Fruit fly (Drosophila melanogaster): ENCODE results near the gene EMC1.

- no peak for TF ChIP-seq CG6808 (GFP tag; optimal IDR thresholded peaks at IDR 0.05)
- no peak for TF ChIP-seq CG15336 (GFP tag; IDR thresholded peaks at IDR 0.05)
- TF ChIP-seq spab (GFP tag; optimal IDR thresholded peaks at IDR 0.05), result no peak
- TF ChIP-seq CG6854 (GFP tag; optimal IDR thresholded peaks at IDR 0.05), result no peak
- TF ChIP-seq Eip93F (GFP tag; optimal IDR thresholded peaks at IDR 0.05), result no peak
- TF ChIP-seq Hr38 (GFP tag; optimal IDR thresholded peaks at IDR 0.05), result no peak
Measured at dm6 chr3R:7920196-7920595, 13.0 kb upstream of the EMC1 start, which contains the start of the genes CG10445 and lds.
